Fruit fly (Drosophila melanogaster) whole organism, embryonic: Measurements from ENCODE around the gene CG46465.

Experiments used
- Awh ChIP-seq: fragments of 200-800 bp; sonication (Bioruptor generic); IDR thresholded peaks from 2 replicates; pipeline ENCODE4, ENCODE4 v1.3.6; 2022; ENCODE audit warnings: missing biosample characterization, missing genetic modification characterization
- CG10267 ChIP-seq: fragments of 200-800 bp; sonication (Bioruptor generic); optimal IDR thresholded peaks from 2 replicates; lab custom pipeline; 2018; ENCODE audit warnings: missing biosample characterization, mild to moderate bottlenecking, missing genetic modification characterization, moderate library complexity
- CG10979 ChIP-seq: fragments of 200-800 bp; sonication (Bioruptor generic); optimal IDR thresholded peaks from 2 replicates; lab custom pipeline; 2018; ENCODE audit warnings: missing biosample characterization, mild to moderate bottlenecking, missing genetic modification characterization, moderate library complexity
- CG11696 ChIP-seq: fragments of 200-800 bp; sonication (Bioruptor generic); IDR thresholded peaks from 2 replicates; pipeline ENCODE4 v1.3.6; 2022; ENCODE audit warnings: missing biosample characterization, missing genetic modification characterization
- CG12391 ChIP-seq: fragments of 200-800 bp; sonication (Bioruptor generic); optimal IDR thresholded peaks from 3 replicates; lab custom pipeline; 2018; ENCODE audit warnings: missing biosample characterization, mild to moderate bottlenecking, missing genetic modification characterization, moderate library complexity
- CG13624 ChIP-seq: fragments of 200-800 bp; sonication (Bioruptor generic); optimal IDR thresholded peaks from 2 replicates; lab custom pipeline; 2016; ENCODE audit warnings: missing biosample characterization, missing genetic modification characterization
- CG13894 ChIP-seq: fragments of 200-800 bp; sonication (Bioruptor generic); optimal IDR thresholded peaks from 3 replicates; lab custom pipeline; 2018; ENCODE audit warnings: missing biosample characterization, mild to moderate bottlenecking, missing genetic modification characterization, moderate library complexity
- CG14710 ChIP-seq: fragments of 200-800 bp; sonication (Bioruptor generic); optimal IDR thresholded peaks from 3 replicates; lab custom pipeline; 2019; ENCODE audit warnings: missing biosample characterization, mild to moderate bottlenecking, missing genetic modification characterization, moderate library complexity
- CG1602 ChIP-seq: fragments of 200-800 bp; sonication (Bioruptor generic); optimal IDR thresholded peaks from 3 replicates; lab custom pipeline; 2016; ENCODE audit warnings: missing biosample characterization, missing genetic modification characterization
- CG17829 ChIP-seq: fragments of 200-800 bp; optimal IDR thresholded peaks from 2 replicates; lab custom pipeline; 2019; ENCODE audit warnings: missing biosample characterization, mild to moderate bottlenecking, missing genetic modification characterization, moderate library complexity
- CG18011 ChIP-seq: fragments of 200-800 bp; sonication (Bioruptor generic); optimal IDR thresholded peaks from 2 replicates; lab custom pipeline; 2017; ENCODE audit warnings: missing biosample characterization, missing genetic modification characterization, mild to moderate bottlenecking, moderate library complexity, missing genotype
- CG2678 ChIP-seq: fragments of 200-800 bp; sonication (Bioruptor generic); optimal IDR thresholded peaks from 3 replicates; lab custom pipeline; 2019; ENCODE audit warnings: missing biosample characterization, mild to moderate bottlenecking, missing genetic modification characterization, moderate library complexity
- CG2875 ChIP-seq: fragments of 200-800 bp; sonication (Bioruptor generic); optimal IDR thresholded peaks from 2 replicates; lab custom pipeline; 2017; ENCODE audit warnings: missing biosample characterization, mild to moderate bottlenecking, missing genetic modification characterization, missing genetic modification reagents
- CG31388 ChIP-seq: fragments of 200-800 bp; sonication (Bioruptor generic); optimal IDR thresholded peaks from 2 replicates; lab custom pipeline; 2016; ENCODE audit warnings: missing biosample characterization, missing genetic modification characterization
- CG4730 ChIP-seq: fragments of 200-800 bp; sonication (Bioruptor generic); IDR thresholded peaks from 2 replicates; pipeline ENCODE4 v1.3.6; 2022; ENCODE audit warnings: missing biosample characterization, missing genetic modification characterization
- CG5180 ChIP-seq: fragments of 200-800 bp; sonication (Bioruptor generic); optimal IDR thresholded peaks from 3 replicates; lab custom pipeline; 2017; ENCODE audit warnings: missing biosample characterization, missing genetic modification characterization, mild to moderate bottlenecking, moderate library complexity, missing genetic modification reagents
- CG5953 ChIP-seq: fragments of 200-800 bp; sonication (Bioruptor generic); IDR thresholded peaks from 2 replicates; pipeline ENCODE4 v1.3.6; 2022; ENCODE audit warnings: missing biosample characterization, missing genetic modification characterization
- CG6175 ChIP-seq: fragments of 200-800 bp; sonication (Bioruptor generic); IDR thresholded peaks from 3 replicates; pipeline ENCODE4 v1.3.6; 2022; ENCODE audit warnings: missing biosample characterization, missing genetic modification characterization
- CG6654 ChIP-seq: fragments of 200-800 bp; sonication (Bioruptor generic); optimal IDR thresholded peaks from 2 replicates; lab custom pipeline; 2017; ENCODE audit warnings: missing biosample characterization, mild to moderate bottlenecking, missing genetic modification characterization
- CG8089 ChIP-seq: fragments of 200-800 bp; sonication (Bioruptor generic); optimal IDR thresholded peaks from 3 replicates; lab custom pipeline; 2016; ENCODE audit warnings: missing biosample characterization, missing genetic modification characterization
- E2f1 ChIP-seq: fragments of 200-800 bp; sonication (Bioruptor generic); IDR thresholded peaks from 2 replicates; pipeline ENCODE4 v1.3.6; 2022; ENCODE audit warnings: missing biosample characterization, missing genetic modification characterization
- Hr39 ChIP-seq: fragments of >200 bp; optimal IDR thresholded peaks from 2 replicates; lab custom pipeline; 2017
- Hr78 ChIP-seq, 2 experiments: fragments of 200-800 bp in 1 of 2; fragments of >200 bp in 1 of 2; sonication (Bioruptor generic) in 1 of 2; optimal IDR thresholded peaks; 2 replicates each; lab custom pipeline; 2017 to 2019; ENCODE audit warnings: missing biosample characterization in 2 of 2, missing genetic modification characterization in 2 of 2, mild to moderate bottlenecking in 1 of 2, moderate library complexity in 1 of 2
- Lhr ChIP-seq: fragments of 200-800 bp; sonication (Bioruptor generic); optimal IDR thresholded peaks from 3 replicates; lab custom pipeline; 2017; ENCODE audit warnings: mild to moderate bottlenecking, missing biosample characterization, missing genetic modification reagents, missing genetic modification characterization
- Max ChIP-seq: fragments of 200-800 bp; sonication (Bioruptor generic); optimal IDR thresholded peaks from 2 replicates; lab custom pipeline; 2016; ENCODE audit warnings: missing biosample characterization, mild to moderate bottlenecking, missing genetic modification characterization
- Mes4 ChIP-seq: fragments of 200-800 bp; sonication (Bioruptor generic); optimal IDR thresholded peaks from 2 replicates; lab custom pipeline; 2016; ENCODE audit warnings: missing biosample characterization, missing genetic modification characterization
- Sin3A ChIP-seq: fragments of >200 bp; optimal IDR thresholded peaks from 2 replicates; lab custom pipeline; 2018
- Stat92E ChIP-seq, 3 experiments: fragments of >200 bp in 2 of 3; fragments of 200-800 bp in 1 of 3; sonication (Bioruptor generic) in 1 of 3; optimal IDR thresholded peaks; 2 replicates each; lab custom pipeline; 2017 to 2019; ENCODE audit warnings: missing biosample characterization in 3 of 3, missing genetic modification characterization in 3 of 3, mild to moderate bottlenecking in 1 of 3, moderate library complexity in 1 of 3
- TFAM ChIP-seq: fragments of 200-800 bp; sonication (Bioruptor generic); optimal IDR thresholded peaks from 2 replicates; lab custom pipeline; 2017; ENCODE audit warnings: missing biosample characterization, missing genetic modification characterization, inconsistent platforms
- Tbp ChIP-seq: fragments of >200 bp; optimal IDR thresholded peaks from 2 replicates; lab custom pipeline; 2018; ENCODE audit warnings: missing biosample characterization, missing genetic modification characterization
- ac ChIP-seq: fragments of 200-800 bp; sonication (Bioruptor generic); optimal IDR thresholded peaks from 3 replicates; lab custom pipeline; 2017; ENCODE audit warnings: missing biosample characterization, mild to moderate bottlenecking, missing genetic modification characterization
- ap ChIP-seq: fragments of 200-800 bp; sonication (Bioruptor generic); IDR thresholded peaks from 2 replicates; pipeline ENCODE4 v1.3.6; 2022; ENCODE audit warnings: missing biosample characterization, missing genetic modification characterization
- ase ChIP-seq: fragments of 200-800 bp; sonication (Bioruptor generic); IDR thresholded peaks from 3 replicates; pipeline ENCODE4 v1.3.6; 2022; ENCODE audit warnings: missing biosample characterization, missing genetic modification characterization
- az2 ChIP-seq: fragments of 200-800 bp; sonication (Bioruptor generic); optimal IDR thresholded peaks from 3 replicates; lab custom pipeline; 2016; ENCODE audit warnings: missing biosample characterization, missing genetic modification characterization
- ci ChIP-seq: fragments of 200-800 bp; sonication (Bioruptor generic); IDR thresholded peaks from 3 replicates; pipeline ENCODE4 v1.3.6; 2022; ENCODE audit warnings: missing biosample characterization, missing genetic modification characterization
- exex ChIP-seq: fragments of 200-800 bp; sonication (Bioruptor generic); optimal IDR thresholded peaks from 4 replicates; lab custom pipeline; 2018; ENCODE audit warnings: missing biosample characterization, mild to moderate bottlenecking, missing genetic modification characterization, moderate library complexity
- grn ChIP-seq: fragments of 200-800 bp; sonication (Bioruptor generic); optimal IDR thresholded peaks from 3 replicates; lab custom pipeline; 2017; ENCODE audit warnings: missing biosample characterization, missing genetic modification characterization
- h ChIP-seq: fragments of >200 bp; optimal IDR thresholded peaks from 2 replicates; lab custom pipeline; 2017
- hb ChIP-seq: fragments of 200-800 bp; sonication (Bioruptor generic); IDR thresholded peaks from 3 replicates; pipeline ENCODE4 v1.3.6; 2022; ENCODE audit warnings: missing biosample characterization, missing genetic modification characterization; ENCODE audit not compliant: partially characterized antibody
- lab ChIP-seq: fragments of 200-800 bp; sonication (Bioruptor generic); optimal IDR thresholded peaks from 3 replicates; lab custom pipeline; 2017; ENCODE audit warnings: missing biosample characterization, missing genetic modification characterization, mild to moderate bottlenecking, moderate library complexity, missing genetic modification reagents
- mirr ChIP-seq: fragments of 200-800 bp; sonication (Bioruptor generic); optimal IDR thresholded peaks from 3 replicates; lab custom pipeline; 2018; ENCODE audit warnings: missing biosample characterization, mild to moderate bottlenecking, missing genetic modification characterization
- nerfin-2 ChIP-seq: fragments of 200-800 bp; sonication (Bioruptor generic); IDR thresholded peaks from 2 replicates; pipeline ENCODE4 v1.3.6; 2022; ENCODE audit warnings: missing biosample characterization, missing genetic modification characterization; ENCODE audit not compliant: partially characterized antibody
- psq ChIP-seq: fragments of 200-800 bp; sonication (Bioruptor generic); optimal IDR thresholded peaks from 2 replicates; lab custom pipeline; 2017; ENCODE audit warnings: missing biosample characterization, missing genetic modification characterization
- seq ChIP-seq: fragments of 200-800 bp; sonication (Bioruptor generic); IDR thresholded peaks from 2 replicates; pipeline ENCODE4 v1.3.6; 2022; ENCODE audit warnings: missing biosample characterization, missing genetic modification characterization
- sim ChIP-seq: fragments of 200-800 bp; sonication (Bioruptor generic); IDR thresholded peaks from 2 replicates; pipeline ENCODE4 v1.3.6; 2022; ENCODE audit warnings: missing biosample characterization, missing genetic modification characterization
- sr ChIP-seq: fragments of 200-800 bp; sonication (Bioruptor generic); IDR thresholded peaks from 3 replicates; pipeline ENCODE4 v1.3.6; 2022; ENCODE audit warnings: missing biosample characterization, missing genetic modification characterization
- tgo ChIP-seq: fragments of 200-800 bp; sonication (Bioruptor generic); IDR thresholded peaks from 3 replicates; pipeline ENCODE4 v1.3.6; 2022; ENCODE audit warnings: missing biosample characterization, missing genetic modification characterization
- tio ChIP-seq: fragments of 200-800 bp; sonication (Bioruptor generic); optimal IDR thresholded peaks from 2 replicates; lab custom pipeline; 2017; ENCODE audit warnings: missing biosample characterization, missing genetic modification characterization, inconsistent platforms
- ttk ChIP-seq: fragments of 200-800 bp; sonication (Bioruptor generic); IDR thresholded peaks from 2 replicates; pipeline ENCODE4 v2.1.2; 2022; ENCODE audit warnings: missing biosample characterization, missing genetic modification characterization
- vnd ChIP-seq: fragments of 200-800 bp; sonication (Bioruptor generic); IDR thresholded peaks from 3 replicates; pipeline ENCODE4 v1.3.6; 2022; ENCODE audit warnings: missing biosample characterization, missing genetic modification characterization; ENCODE audit not compliant: partially characterized antibody
- yki ChIP-seq: fragments of >200 bp; optimal IDR thresholded peaks from 3 replicates; lab custom pipeline; 2018
- zen ChIP-seq: fragments of 200-800 bp; sonication (Bioruptor generic); optimal IDR thresholded peaks from 3 replicates; lab custom pipeline; 2018; ENCODE audit warnings: missing biosample characterization, mild to moderate bottlenecking, missing genetic modification characterization, moderate library complexity

The CG46465 gene

dm6 chr2L:19009130-19009529 lies 16.8 kb downstream of the CG46465 start, which contains the start of gene RpL30 (continued):
- TF ChIP-seq CG10979 (tag; lab: Kevin White, UChicago) (peak; percentile 80), CG17829 (peak; percentile 90), CG12391 (tag; lab: Kevin White, UChicago) (peak; percentile 90), TFAM (GFP tag; lab: Kevin White, UChicago) (peak; percentile 69), zen (tag; lab: Kevin White, UChicago) (peak; percentile 87), exex (tag; lab: Kevin White, UChicago) (peak; percentile 81), CG4730 (GFP tag; lab: Robert Waterston, UW) (peak; percentile 17; the same call in 1 of the 2 replicates), CG11696 (GFP tag; lab: Robert Waterston, UW) (no peak; the same call in 1 of the 2 replicates), seq (peak; percentile 90), Sin3A (peak; percentile 84), Max (GFP tag; lab: Kevin White, UChicago) (peak; percentile 95), CG10267 (tag; lab: Kevin White, UChicago) (peak; percentile 92), CG14710 (tag; lab: Kevin White, UChicago) (peak; percentile 92), CG31388 (GFP tag; lab: Kevin White, UChicago) (peak; percentile 33), grn (peak; percentile 90), tio (GFP tag; lab: Kevin White, UChicago) (peak; percentile 61), Hr39 (lab: Kevin White, UChicago) (no peak), Tbp (GFP tag; lab: Kevin White, UChicago) (peak; percentile 56), hb (GFP tag; lab: Robert Waterston, UW) (no peak), CG5180 (peak; percentile 70), CG8089 (GFP tag; lab: Kevin White, UChicago) (peak; percentile 92), yki (lab: Kevin White, UChicago) (no peak), CG5953 (GFP tag; lab: Robert Waterston, UW) (peak; percentile 89), CG13624 (GFP tag; lab: Kevin White, UChicago) (peak; percentile 95), CG13894 (tag; lab: Kevin White, UChicago) (peak; percentile 92), h (no peak), az2 (peak; percentile 79), Stat92E (GFP tag; optimal IDR thresholded peaks at IDR 0.05; lab: Kevin White, UChicago) (peak in 1 of 3 experiments; percentile 90), CG6654 (GFP tag; lab: Kevin White, UChicago) (peak; percentile 63), vnd (GFP tag; lab: Robert Waterston, UW) (no peak), Lhr (GFP tag; lab: Kevin White, UChicago) (peak; percentile 99), Hr78 (GFP tag; optimal IDR thresholded peaks at IDR 0.05; lab: Kevin White, UChicago) (no peak), Mes4 (GFP tag; lab: Kevin White, UChicago) (peak; percentile 98), ttk (peak; percentile 74), ap (GFP tag; lab: Robert Waterston, UW) (peak; percentile 61; the same call in 1 of the 2 replicates), tgo (GFP tag; lab: Robert Waterston, UW) (peak; percentile 81), nerfin-2 (GFP tag; lab: Robert Waterston, UW) (no peak), ac (GFP tag; lab: Kevin White, UChicago) (peak; percentile 86), CG6175 (GFP tag; lab: Robert Waterston, UW) (peak; percentile 82; the same call in 2 of the 3 replicates), CG2875 (GFP tag; lab: Kevin White, UChicago) (peak; percentile 92), CG2678 (tag; lab: Kevin White, UChicago) (peak; percentile 82), sim (GFP tag; lab: Robert Waterston, UW) (peak; percentile 75), sr (GFP tag; lab: Robert Waterston, UW) (peak; percentile 89), ci (GFP tag; lab: Robert Waterston, UW) (peak; percentile 99), E2f1 (GFP tag; lab: Robert Waterston, UW) (peak; percentile 75), CG18011 (GFP tag; lab: Kevin White, UChicago) (peak; percentile 83), psq (peak; percentile 79), lab (GFP tag; lab: Kevin White, UChicago) (peak; percentile 98), Awh (peak; percentile 80), CG1602 (peak; percentile 65), mirr (GFP tag; lab: Kevin White, UChicago) (peak; percentile 97), ase (GFP tag; lab: Robert Waterston, UW) (peak; percentile 84)
